Fruit fly (Drosophila melanogaster): Measurements from ENCODE around the gene CG18547.

Gene CG18547

DNA sequence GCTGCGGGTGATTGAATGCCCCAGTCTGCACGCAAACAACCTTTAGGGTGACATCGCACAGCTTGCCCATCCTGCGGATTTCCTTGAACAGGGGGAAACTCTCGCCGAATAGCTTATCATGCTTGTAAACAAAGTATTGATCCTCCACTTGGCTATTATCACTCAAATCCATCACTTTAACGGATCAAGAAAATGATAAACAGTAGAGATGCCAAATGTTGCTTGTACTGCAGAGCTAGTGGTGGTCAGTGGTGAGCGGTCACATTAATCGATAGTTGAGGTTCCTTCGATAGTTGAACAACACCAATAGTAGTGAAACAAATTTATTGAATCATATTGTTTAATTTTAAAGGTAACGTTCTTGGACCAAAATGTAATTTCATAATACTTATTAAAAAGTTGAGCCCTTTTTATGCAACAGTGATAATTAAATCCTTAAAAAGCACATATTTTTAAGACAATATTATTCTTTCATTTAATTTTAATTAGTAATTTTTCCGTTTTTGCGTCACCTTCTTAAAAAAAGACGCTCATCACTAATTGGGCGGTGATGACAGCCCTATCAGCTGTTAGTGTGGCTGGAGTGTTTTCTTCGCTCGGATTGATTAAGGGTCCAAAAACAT lies 30.1 kb upstream of the CG18547 start, which contains the start of the genes KLHL18 and GCC185 (continued):
- TF ChIP-seq CG13296 (GFP tag; optimal IDR thresholded peaks at IDR 0.05), result no peak
- peak; percentile 78 for TF ChIP-seq CG13287 (GFP tag; IDR thresholded peaks at IDR 0.05; ENCODE audit: partially characterized antibody)
- TF ChIP-seq sqz (GFP tag; optimal IDR thresholded peaks at IDR 0.05), result no peak
- peak; percentile 68 for TF ChIP-seq bab2 (GFP tag; optimal IDR thresholded peaks at IDR 0.05)
- TF ChIP-seq CG30020 (tag; optimal IDR thresholded peaks at IDR 0.05), result peak; percentile 68
- TF ChIP-seq CG5953 (GFP tag; IDR thresholded peaks at IDR 0.05), result no peak
- no peak for TF ChIP-seq repo (GFP tag; optimal IDR thresholded peaks at IDR 0.05)
- peak; percentile 72 for TF ChIP-seq CG18262 (tag; optimal IDR thresholded peaks at IDR 0.05)
- TF ChIP-seq CG17612 (GFP tag; IDR thresholded peaks at IDR 0.05), result no peak
- peak; percentile 62 for TF ChIP-seq NfI (GFP tag; optimal IDR thresholded peaks at IDR 0.05)
- peak; percentile 80 for TF ChIP-seq Rfx (GFP tag; IDR thresholded peaks at IDR 0.05)
- peak; percentile 80 for TF ChIP-seq CG15514 (GFP tag; optimal IDR thresholded peaks at IDR 0.05)
- TF ChIP-seq CG4707 (GFP tag; optimal IDR thresholded peaks at IDR 0.05), result no peak
- no peak for TF ChIP-seq onecut (GFP tag; IDR thresholded peaks at IDR 0.05)
- TF ChIP-seq sima (GFP tag; optimal IDR thresholded peaks at IDR 0.05), result no peak
- no peak for TF ChIP-seq aop (GFP tag; IDR thresholded peaks at IDR 0.05)
- peak; percentile 84 for TF ChIP-seq lilli (GFP tag; optimal IDR thresholded peaks at IDR 0.05)
- peak; percentile 76; the same call in 1 of the 2 replicates for TF ChIP-seq ranshi (GFP tag; IDR thresholded peaks at IDR 0.05)
- TF ChIP-seq wek (GFP tag; optimal IDR thresholded peaks at IDR 0.05), result no peak
- TF ChIP-seq maf-S (GFP tag; optimal IDR thresholded peaks at IDR 0.05), result peak; percentile 62
- TF ChIP-seq esg (GFP tag; conservative IDR thresholded peaks at IDR 0.05), result peak; percentile 70

dm6 chr3R:12006417-12006816 lies 26.2 kb upstream of the CG18547 start:
- TF ChIP-seq CG17328 (GFP tag; IDR thresholded peaks at IDR 0.05) (no peak), Eip74EF (GFP tag; optimal IDR thresholded peaks at IDR 0.05) (no peak), CG2199 (GFP tag; IDR thresholded peaks at IDR 0.05) (0 out of 3 replicates have a peak, but pooled peaks have one; percentile 56), crol (GFP tag; IDR thresholded peaks at IDR 0.05) (peak; percentile 45), bowl (GFP tag; IDR thresholded peaks at IDR 0.05) (0 out of 2 replicates have a peak, but pooled peaks have one; percentile 12), gcm (GFP tag; optimal IDR thresholded peaks at IDR 0.05) (peak; percentile 87), CG11456 (GFP tag; IDR thresholded peaks at IDR 0.05) (0 out of 3 replicates have a peak, but pooled peaks have one; percentile 25), tx (GFP tag; optimal IDR thresholded peaks at IDR 0.05) (no peak), CG6765 (GFP tag; optimal IDR thresholded peaks at IDR 0.05) (no peak), CG5180 (GFP tag; optimal IDR thresholded peaks at IDR 0.05) (no peak)

DNA sequence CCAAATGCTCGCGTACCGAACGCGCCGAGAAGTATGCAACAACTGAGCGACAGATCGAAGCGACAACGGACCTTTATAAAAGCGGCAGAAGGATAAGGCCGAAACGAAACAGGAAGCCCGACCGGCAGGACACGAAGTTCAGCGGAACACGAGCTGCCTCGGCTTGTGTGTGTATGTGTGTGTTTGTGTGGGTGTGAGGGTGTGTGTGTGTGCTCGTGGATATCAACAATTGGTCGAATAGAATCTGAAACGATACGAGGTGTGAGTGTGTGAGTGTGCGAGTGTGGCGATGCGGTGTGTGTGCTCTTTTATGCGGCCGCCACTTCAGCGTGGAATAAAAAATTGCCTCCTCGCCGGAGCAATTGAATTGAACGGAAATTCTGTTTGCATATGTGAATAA lies 25.2 kb upstream of the CG18547 start, which contains the start of gene Tk:
Gene Tk, minus strand, starts transcription at position 57 of the 400 bp plus-strand sequence.
- TF ChIP-seq CG9727 (GFP tag; optimal IDR thresholded peaks at IDR 0.05) (no peak), D (optimal IDR thresholded peaks at IDR 0.05) (peak; percentile 27), D (GFP tag; optimal IDR thresholded peaks at IDR 0.05) (no peak), CG2202 (tag; optimal IDR thresholded peaks at IDR 0.05) (no peak), Dad (GFP tag; optimal IDR thresholded peaks at IDR 0.05) (no peak), Blimp-1 (GFP tag; optimal IDR thresholded peaks at IDR 0.05) (peak; percentile 4), cg (GFP tag; optimal IDR thresholded peaks at IDR 0.05) (peak; percentile 63), Sin3A (optimal IDR thresholded peaks at IDR 0.05) (no peak), Nf-YC (tag; optimal IDR thresholded peaks at IDR 0.05) (peak; percentile 94), scrt (GFP tag; optimal IDR thresholded peaks at IDR 0.05) (peak; percentile 51), Xbp1 (GFP tag; optimal IDR thresholded peaks at IDR 0.05) (no peak), Nf-YB (GFP tag; optimal IDR thresholded peaks at IDR 0.05) (peak; percentile 79), CG10209 (GFP tag; optimal IDR thresholded peaks at IDR 0.05) (no peak), ase (GFP tag; IDR thresholded peaks at IDR 0.05) (no peak), Fer1 (GFP tag; optimal IDR thresholded peaks at IDR 0.05) (no peak), yki (optimal IDR thresholded peaks at IDR 0.05) (no peak), eyg (GFP tag; optimal IDR thresholded peaks at IDR 0.05) (no peak), CG11504 (tag; optimal IDR thresholded peaks at IDR 0.05) (peak; percentile 25), CG7372 (GFP tag; IDR thresholded peaks at IDR 0.05) (no peak)
